Fruit fly (Drosophila melanogaster): ENCODE measurements around the gene Srp14.

DNA sequence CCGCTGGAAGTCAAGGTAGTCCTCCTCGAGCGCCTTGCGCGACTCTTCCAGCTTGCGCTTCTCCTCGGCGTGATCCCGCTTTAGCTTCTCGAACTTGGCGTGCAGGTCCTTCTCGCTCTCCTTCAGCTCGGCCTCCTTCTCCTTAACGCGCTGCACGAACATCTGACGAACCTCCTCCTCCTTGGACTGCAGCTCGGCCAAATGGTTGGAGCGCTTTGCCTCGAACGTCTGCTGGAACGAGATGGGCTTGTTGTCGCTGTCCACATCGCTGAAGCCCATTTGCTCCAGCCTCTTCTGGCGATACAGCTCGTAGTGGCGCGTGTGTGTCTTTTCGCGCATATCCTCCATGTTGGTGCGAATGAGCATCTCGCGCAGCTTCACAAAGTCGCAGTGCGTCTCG lies 6.5 kb downstream of the Srp14 start:
- TF ChIP-seq CG8478 (optimal IDR thresholded peaks at IDR 0.05) (no peak), EcR (GFP tag; optimal IDR thresholded peaks at IDR 0.05) (no peak), pan (optimal IDR thresholded peaks at IDR 0.05) (no peak)
